Fruit fly (Drosophila melanogaster): ENCODE data around the gene Dph3.
A peak's percentile ranks its signal among the peaks of the same experiment; 100 is the strongest.

Gene Dph3

DNA sequence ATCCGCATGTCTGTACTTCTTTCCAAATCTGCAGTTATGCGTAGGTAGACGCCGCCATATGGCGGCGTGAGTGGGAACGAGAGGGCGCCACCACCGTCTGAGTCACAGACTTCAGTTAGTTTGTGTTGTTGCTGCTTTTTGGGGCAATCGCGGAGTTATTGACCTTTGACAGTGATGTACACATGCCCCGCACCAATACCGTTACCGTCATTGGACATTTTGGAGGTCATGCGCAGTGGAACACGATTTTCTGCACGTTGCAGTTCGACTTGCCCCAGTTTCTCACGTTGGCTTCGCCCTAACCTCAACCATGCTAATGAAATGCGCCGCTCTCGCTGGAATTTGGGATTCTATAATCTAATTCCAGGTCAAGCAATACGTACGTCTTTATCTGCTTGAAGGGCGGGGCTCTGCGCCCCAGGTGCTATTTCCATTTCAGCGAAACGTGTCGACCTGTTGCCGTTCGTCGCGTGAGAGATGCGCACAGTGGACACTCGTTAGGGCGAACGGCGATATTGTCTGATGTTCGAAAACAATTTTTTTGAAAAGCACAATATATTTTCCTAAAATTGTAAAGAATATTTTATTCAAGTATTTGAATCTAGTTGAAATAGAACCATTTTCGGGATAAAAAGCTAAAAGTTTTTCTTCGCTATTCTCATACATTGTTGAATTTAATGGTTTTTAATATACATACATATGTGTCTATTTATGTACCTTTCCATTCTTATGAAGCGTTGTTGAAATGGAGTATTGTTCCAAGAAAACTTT is 20.2 kb upstream of the Dph3 start (continued):
- TF ChIP-seq Hr38 (GFP tag; optimal IDR thresholded peaks at IDR 0.05) (no peak), CG3032 (tag; optimal IDR thresholded peaks at IDR 0.05) (peak; percentile 49), CG6276 (GFP tag; optimal IDR thresholded peaks at IDR 0.05) (no peak), pdm3 (GFP tag; optimal IDR thresholded peaks at IDR 0.05) (peak; percentile 82), CG6808 (GFP tag; optimal IDR thresholded peaks at IDR 0.05) (peak; percentile 14), CG10669 (GFP tag; optimal IDR thresholded peaks at IDR 0.05) (peak; percentile 53), esn (GFP tag; optimal IDR thresholded peaks at IDR 0.05) (peak; percentile 83), salr (GFP tag; optimal IDR thresholded peaks at IDR 0.05) (peak in 1 of 2 experiments; percentile 26), Hr39 (GFP tag; optimal IDR thresholded peaks at IDR 0.05) (peak; percentile 81), CG11902 (GFP tag; optimal IDR thresholded peaks at IDR 0.05) (peak; percentile 50), Smox (GFP tag; optimal IDR thresholded peaks at IDR 0.05) (peak; percentile 79), spab (GFP tag; optimal IDR thresholded peaks at IDR 0.05) (no peak), Gug (GFP tag; IDR thresholded peaks at IDR 0.05) (peak; percentile 55), CG3919 (GFP tag; optimal IDR thresholded peaks at IDR 0.05) (peak; percentile 72), CG9139 (GFP tag; optimal IDR thresholded peaks at IDR 0.05) (no peak), eg (GFP tag; IDR thresholded peaks at IDR 0.05) (peak; percentile 80), ss (GFP tag; optimal IDR thresholded peaks at IDR 0.05) (peak; percentile 14 to 39), Sox15 (GFP tag; optimal IDR thresholded peaks at IDR 0.05) (peak; percentile 62), OdsH (GFP tag; optimal IDR thresholded peaks at IDR 0.05) (peak; percentile 68), acj6 (GFP tag; optimal IDR thresholded peaks at IDR 0.05) (peak; percentile 64), cyc (GFP tag; optimal IDR thresholded peaks at IDR 0.05) (peak; percentile 75), Lpt (GFP tag; optimal IDR thresholded peaks at IDR 0.05) (peak; percentile 36), net (GFP tag; optimal IDR thresholded peaks at IDR 0.05) (peak; percentile 72), CG4318 (GFP tag; optimal IDR thresholded peaks at IDR 0.05) (no peak), fkh (GFP tag; optimal IDR thresholded peaks at IDR 0.05) (no peak), Met (GFP tag; optimal IDR thresholded peaks at IDR 0.05) (peak; percentile 81), svp (GFP tag) (peak; percentile 95)

DNA sequence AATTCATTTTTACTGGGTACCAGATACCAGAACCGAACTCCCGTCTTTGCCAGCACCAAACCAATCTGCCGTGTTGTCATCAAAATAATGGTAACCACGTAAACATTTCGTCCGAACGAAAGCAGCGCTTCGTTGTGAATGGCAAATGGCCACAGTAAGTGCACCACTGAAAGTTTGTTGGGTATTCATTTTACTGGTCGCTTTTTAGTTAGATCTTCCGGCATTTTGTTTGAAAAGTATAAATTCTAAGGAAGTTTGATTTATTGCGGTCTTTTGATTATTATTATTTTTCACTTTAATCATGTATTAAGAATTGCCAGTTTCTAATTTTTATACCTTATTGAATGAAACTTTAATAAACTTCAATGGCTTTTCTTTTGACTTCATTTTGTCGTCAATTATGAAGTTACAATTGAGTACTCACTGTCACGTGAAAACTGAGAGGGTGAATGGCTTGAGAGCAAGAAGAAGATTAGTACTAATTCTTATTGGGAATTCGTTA is 17.2 kb upstream of the Dph3 start, which contains the start of gene ZnT86D:
Gene ZnT86D, minus strand, starts transcription at position 91 of the 502 bp plus-strand sequence.
- peak; percentile 51 for TF ChIP-seq CG6854 (GFP tag; optimal IDR thresholded peaks at IDR 0.05)
- peak; percentile 65 for TF ChIP-seq Smox (GFP tag; optimal IDR thresholded peaks at IDR 0.05)
- TF ChIP-seq CG7368 (GFP tag; optimal IDR thresholded peaks at IDR 0.05), result no peak
- TF ChIP-seq CG3032 (tag; optimal IDR thresholded peaks at IDR 0.05), result peak; percentile 71
- TF ChIP-seq fd85E (GFP tag; optimal IDR thresholded peaks at IDR 0.05), result no peak
- peak; percentile 34 for TF ChIP-seq CG11762 (GFP tag; optimal IDR thresholded peaks at IDR 0.05; ENCODE audit: insufficient read depth)
- peak; percentile 58 for TF ChIP-seq Ets21C (GFP tag; optimal IDR thresholded peaks at IDR 0.05)
- TF ChIP-seq CG11294 (GFP tag; IDR thresholded peaks at IDR 0.05), result peak; percentile 47; the same call in 1 of the 2 replicates
- TF ChIP-seq CG32006 (GFP tag; optimal IDR thresholded peaks at IDR 0.05), result peak; percentile 74
- peak; percentile 22 for TF ChIP-seq dac (GFP tag; optimal IDR thresholded peaks at IDR 0.05)
- peak; percentile 64 for TF ChIP-seq achi (GFP tag; optimal IDR thresholded peaks at IDR 0.05)
- no peak for TF ChIP-seq CG4318 (GFP tag; optimal IDR thresholded peaks at IDR 0.05)
- peak; percentile 25 for TF ChIP-seq Sox15 (GFP tag; optimal IDR thresholded peaks at IDR 0.05)
- 0 out of 2 replicates have a peak, but pooled peaks have one; percentile 54 for TF ChIP-seq Gug (GFP tag; IDR thresholded peaks at IDR 0.05)
- TF ChIP-seq Hr39 (GFP tag; optimal IDR thresholded peaks at IDR 0.05), result peak; percentile 75
- no peak for TF ChIP-seq Eip93F (GFP tag; optimal IDR thresholded peaks at IDR 0.05)
- peak in 1 of 2 experiments; percentile 54 for TF ChIP-seq salr (GFP tag; optimal IDR thresholded peaks at IDR 0.05)
- TF ChIP-seq vri (GFP tag; optimal IDR thresholded peaks at IDR 0.05), result peak; percentile 56
- peak; percentile 51; the same call in 2 of the 3 replicates for TF ChIP-seq CG8119 (GFP tag; IDR thresholded peaks at IDR 0.05)
- TF ChIP-seq CG10631 (GFP tag; optimal IDR thresholded peaks at IDR 0.05), result peak; percentile 76
- peak; percentile 44 for TF ChIP-seq CG6808 (GFP tag; optimal IDR thresholded peaks at IDR 0.05)
- peak; percentile 11 to 67 for TF ChIP-seq ss (GFP tag; optimal IDR thresholded peaks at IDR 0.05)
- TF ChIP-seq fd59A (GFP tag; optimal IDR thresholded peaks at IDR 0.05), result peak; percentile 1
- TF ChIP-seq Blimp-1 (GFP tag; optimal IDR thresholded peaks at IDR 0.05), result peak; percentile 35
- TF ChIP-seq Met (GFP tag; optimal IDR thresholded peaks at IDR 0.05), result peak; percentile 76
- TF ChIP-seq lz (GFP tag; optimal IDR thresholded peaks at IDR 0.05), result peak; percentile 80
- TF ChIP-seq Hr4 (GFP tag; optimal IDR thresholded peaks at IDR 0.05), result peak; percentile 87
- peak; percentile 61 for TF ChIP-seq eg (GFP tag; IDR thresholded peaks at IDR 0.05)
- peak; percentile 44 for TF ChIP-seq net (GFP tag; optimal IDR thresholded peaks at IDR 0.05)
- TF ChIP-seq CG16779 (tag; optimal IDR thresholded peaks at IDR 0.05), result no peak
- peak; percentile 82 for TF ChIP-seq Sox14 (GFP tag; optimal IDR thresholded peaks at IDR 0.05)
- TF ChIP-seq OdsH (GFP tag; optimal IDR thresholded peaks at IDR 0.05), result peak; percentile 71
- no peak for TF ChIP-seq CG8319 (GFP tag; optimal IDR thresholded peaks at IDR 0.05)

Measured in whole organism, prepupa.